Fruit fly (Drosophila melanogaster): Measurements from ENCODE around the gene Cka.

Cka gene

dm6 chr2L:8007160-8007876 is 23.2 kb upstream of the Cka start, which contains the start of gene Spn28Dc (continued):
- TF ChIP-seq CG11294 (GFP tag; IDR thresholded peaks at IDR 0.05), result no peak

dm6 chr2L:8009283-8010211 is 21.0 kb upstream of the Cka start, which contains the start of gene CG12560:
Gene CG12560, minus strand, starts transcription at chr2L:8009477.
- peak; percentile 59; the same call in 2 of the 3 replicates for TF ChIP-seq CG6163 (GFP tag; IDR thresholded peaks at IDR 0.05)
- TF ChIP-seq CG6276 (GFP tag; optimal IDR thresholded peaks at IDR 0.05), result peak; percentile 46
- TF ChIP-seq dsx (GFP tag; optimal IDR thresholded peaks at IDR 0.05; ENCODE audit: poor library complexity, severe bottlenecking), result peak; percentile 12
- no peak for TF ChIP-seq CG7368 (GFP tag; optimal IDR thresholded peaks at IDR 0.05)
- peak; percentile 48 for TF ChIP-seq CG1621 (tag; optimal IDR thresholded peaks at IDR 0.05)
- peak; percentile 55 for TF ChIP-seq net (GFP tag; optimal IDR thresholded peaks at IDR 0.05)
- peak; percentile 1 for TF ChIP-seq Ets96B (tag; optimal IDR thresholded peaks at IDR 0.05)
- no peak for TF ChIP-seq OdsH (GFP tag; optimal IDR thresholded peaks at IDR 0.05)
- TF ChIP-seq svp (GFP tag), result peak; percentile 67
- no peak for TF ChIP-seq CG11762 (GFP tag; optimal IDR thresholded peaks at IDR 0.05; ENCODE audit: insufficient read depth)
- TF ChIP-seq Gug (GFP tag; IDR thresholded peaks at IDR 0.05), result no peak
- TF ChIP-seq salr (GFP tag; optimal IDR thresholded peaks at IDR 0.05), result no peak
- peak; percentile 10 for TF ChIP-seq dac (GFP tag; optimal IDR thresholded peaks at IDR 0.05)
- TF ChIP-seq CG10631 (GFP tag; optimal IDR thresholded peaks at IDR 0.05), result no peak
- TF ChIP-seq spab (GFP tag; optimal IDR thresholded peaks at IDR 0.05), result no peak
- no peak for TF ChIP-seq Sox15 (GFP tag; optimal IDR thresholded peaks at IDR 0.05)
- TF ChIP-seq pdm3 (GFP tag; optimal IDR thresholded peaks at IDR 0.05), result no peak
- peak; percentile 61; the same call in 2 of the 3 replicates for TF ChIP-seq CG8119 (GFP tag; IDR thresholded peaks at IDR 0.05)
- no peak for TF ChIP-seq topi (GFP tag; optimal IDR thresholded peaks at IDR 0.05)
- TF ChIP-seq esn (GFP tag; optimal IDR thresholded peaks at IDR 0.05), result no peak
- TF ChIP-seq CG11294 (GFP tag; IDR thresholded peaks at IDR 0.05), result no peak
- no peak for TF ChIP-seq CG32006 (GFP tag; optimal IDR thresholded peaks at IDR 0.05)
- TF ChIP-seq CG8319 (GFP tag; optimal IDR thresholded peaks at IDR 0.05), result no peak
- peak; percentile 13 for TF ChIP-seq CG6854 (GFP tag; optimal IDR thresholded peaks at IDR 0.05)
- no peak for TF ChIP-seq Hr39 (GFP tag; optimal IDR thresholded peaks at IDR 0.05)
- no peak for TF ChIP-seq Hr38 (GFP tag; optimal IDR thresholded peaks at IDR 0.05)
- TF ChIP-seq CG6792 (GFP tag; optimal IDR thresholded peaks at IDR 0.05), result peak; percentile 15
- TF ChIP-seq CG3919 (GFP tag; optimal IDR thresholded peaks at IDR 0.05), result no peak
- no peak for TF ChIP-seq CG10669 (GFP tag; optimal IDR thresholded peaks at IDR 0.05)
- TF ChIP-seq Sox14 (GFP tag; optimal IDR thresholded peaks at IDR 0.05), result peak; percentile 34
- no peak for TF ChIP-seq Hr4 (GFP tag; optimal IDR thresholded peaks at IDR 0.05)
- peak; percentile 32 to 44 for TF ChIP-seq ss (GFP tag; optimal IDR thresholded peaks at IDR 0.05)
- peak; percentile 9 for TF ChIP-seq Sox102F (GFP tag; optimal IDR thresholded peaks at IDR 0.05)
- peak; percentile 18 for TF ChIP-seq CG6808 (GFP tag; optimal IDR thresholded peaks at IDR 0.05)
- TF ChIP-seq CG9139 (GFP tag; optimal IDR thresholded peaks at IDR 0.05), result no peak
- TF ChIP-seq cyc (GFP tag; optimal IDR thresholded peaks at IDR 0.05), result no peak
- TF ChIP-seq Ets21C (GFP tag; optimal IDR thresholded peaks at IDR 0.05), result no peak
- TF ChIP-seq acj6 (GFP tag; optimal IDR thresholded peaks at IDR 0.05), result no peak
- no peak for TF ChIP-seq fd85E (GFP tag; optimal IDR thresholded peaks at IDR 0.05)
- TF ChIP-seq achi (GFP tag; optimal IDR thresholded peaks at IDR 0.05), result no peak
- TF ChIP-seq CG11902 (GFP tag; optimal IDR thresholded peaks at IDR 0.05), result no peak
- TF ChIP-seq fd59A (GFP tag; optimal IDR thresholded peaks at IDR 0.05), result no peak
- TF ChIP-seq CG15336 (GFP tag; IDR thresholded peaks at IDR 0.05), result peak; percentile 34; the same call in 1 of the 2 replicates
- TF ChIP-seq CG3032 (tag; optimal IDR thresholded peaks at IDR 0.05), result no peak
- TF ChIP-seq eg (GFP tag; IDR thresholded peaks at IDR 0.05), result peak; percentile 79; the same call in 2 of the 3 replicates
- TF ChIP-seq CG31627 (GFP tag; optimal IDR thresholded peaks at IDR 0.05), result no peak

Measured in whole organism, prepupa.